Worm (Caenorhabditis elegans): ENCODE data around the gene kmo-1.

kmo-1 gene

DNA sequence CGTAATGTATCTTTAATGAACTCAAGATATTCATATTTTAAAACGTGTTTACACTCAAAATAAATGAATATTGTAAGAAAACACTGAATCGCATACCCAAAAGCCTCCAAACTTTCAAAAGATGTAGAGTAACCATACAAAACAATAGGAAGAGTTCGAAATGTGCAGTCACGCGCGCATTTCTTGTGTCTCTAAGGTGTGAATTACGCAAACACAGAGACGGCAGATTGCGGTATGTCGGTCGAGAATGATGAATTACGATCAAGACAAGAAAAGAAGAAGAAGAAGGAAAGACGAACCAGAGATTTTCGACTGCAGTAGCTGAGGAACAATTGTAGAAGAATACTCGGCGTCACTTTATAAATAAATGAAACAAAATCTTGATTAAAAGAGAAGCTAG lies 41.1 kb upstream of the kmo-1 start, which contains the start of gene lhpp-1:
Gene lhpp-1, minus strand, starts transcription at position 354 of the 400 bp plus-strand sequence.
- peak; percentile 29 for TF ChIP-seq unc-55 (GFP tag; optimal IDR thresholded peaks at IDR 0.05)
- no peak for TF ChIP-seq ztf-4 (tag; optimal IDR thresholded peaks at IDR 0.05)
- peak; percentile 50 for TF ChIP-seq nhr-129 (tag; optimal IDR thresholded peaks at IDR 0.05)

DNA sequence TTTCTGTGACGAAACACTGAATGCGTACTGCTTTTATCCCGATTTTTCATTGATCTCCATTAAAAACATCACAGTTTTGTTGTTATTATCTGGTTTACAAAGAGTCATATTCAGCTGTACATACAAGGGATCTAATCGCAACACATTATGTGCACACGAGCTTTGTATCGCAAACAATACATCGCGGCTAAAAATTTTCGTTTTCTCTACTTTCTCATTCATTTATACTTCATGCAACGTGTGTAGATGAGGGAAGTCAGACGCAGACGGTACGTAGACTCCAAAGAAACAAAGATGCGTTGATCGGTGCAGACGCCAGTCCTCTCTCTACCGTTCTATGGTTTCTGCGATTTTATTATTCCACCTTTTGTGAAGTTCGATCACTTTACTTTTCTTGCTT lies 36.5 kb upstream of the kmo-1 start, which contains the start of gene nhr-136:
Gene nhr-136, plus strand, starts transcription at position 301 of the 400 bp plus-strand sequence.
- TF ChIP-seq skn-1 (tag; optimal IDR thresholded peaks at IDR 0.05) (no peak), zag-1 (tag; optimal IDR thresholded peaks at IDR 0.05) (no peak), nhr-129 (tag; optimal IDR thresholded peaks at IDR 0.05) (peak; percentile 21)

DNA sequence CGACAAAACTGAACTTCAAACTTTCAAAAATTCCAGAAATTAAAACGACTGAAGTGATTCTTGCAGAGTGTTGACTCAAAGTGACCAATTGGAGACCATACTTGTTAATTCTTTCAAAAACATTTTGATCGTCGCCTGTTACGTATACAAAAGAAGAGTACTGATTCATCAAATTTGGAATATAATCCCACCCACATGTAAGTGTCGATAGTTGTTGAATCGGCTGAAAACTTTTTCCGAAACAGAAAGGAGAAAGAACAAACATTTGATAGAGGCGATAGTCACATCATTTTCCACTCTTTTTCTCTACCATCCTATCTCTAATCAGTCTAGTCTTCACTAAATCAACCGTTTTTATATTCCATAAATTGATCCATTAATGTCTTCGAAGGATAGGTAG lies 33.6 kb upstream of the kmo-1 start, which contains the start of gene nhr-153:
Gene nhr-153, plus strand, starts transcription at position 301 of the 400 bp plus-strand sequence.
- TF ChIP-seq elt-1 (tag; optimal IDR thresholded peaks at IDR 0.05) = no peak
- TF ChIP-seq lin-11 (tag; optimal IDR thresholded peaks at IDR 0.05) = no peak
- no peak for TF ChIP-seq peb-1 (tag; optimal IDR thresholded peaks at IDR 0.05)
- TF ChIP-seq zag-1 (tag; optimal IDR thresholded peaks at IDR 0.05) = no peak
- no peak for TF ChIP-seq ztf-1 (GFP tag; conservative IDR thresholded peaks at IDR 0.05)
- TF ChIP-seq nhr-23 (tag; optimal IDR thresholded peaks at IDR 0.05) = no peak
- TF ChIP-seq dmd-4 (tag; optimal IDR thresholded peaks at IDR 0.05) = no peak

DNA sequence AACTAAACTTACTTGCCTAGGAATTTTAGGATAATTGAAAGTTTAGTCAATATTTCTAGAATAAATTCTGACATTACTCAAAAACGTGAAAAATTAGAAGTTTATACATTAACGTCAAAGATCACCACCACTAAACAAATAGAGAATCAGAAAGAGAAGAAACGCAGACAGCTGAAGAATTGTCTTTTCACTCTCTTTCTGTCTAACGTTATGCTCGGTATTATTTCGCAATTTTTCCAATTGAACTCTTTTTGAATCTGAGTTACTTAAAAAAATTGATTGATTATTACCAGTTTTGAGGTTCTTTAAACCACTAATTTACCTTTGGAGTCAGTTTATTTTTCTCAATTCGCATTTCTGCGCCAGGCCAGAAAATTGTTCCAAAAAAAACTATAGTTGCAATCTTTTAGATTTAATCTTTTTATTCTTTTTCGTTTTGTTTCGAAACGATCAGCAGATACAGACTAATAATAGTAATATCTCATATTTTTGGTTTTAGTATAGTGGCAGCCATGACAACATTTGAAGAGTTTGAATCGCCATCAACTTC lies 30.6 kb upstream of the kmo-1 start, which contains the start of gene nhr-154:
Gene nhr-154, plus strand, starts transcription at position 500 of the 550 bp plus-strand sequence.
- TF ChIP-seq ZK546.5 (tag; optimal IDR thresholded peaks at IDR 0.05) = no peak
- no peak for TF ChIP-seq elt-1 (tag; optimal IDR thresholded peaks at IDR 0.05)
- TF ChIP-seq nhr-23 (tag; optimal IDR thresholded peaks at IDR 0.05) = no peak
- no peak for TF ChIP-seq mdl-1 (tag; optimal IDR thresholded peaks at IDR 0.05)
- no peak for TF ChIP-seq egl-27 (tag; optimal IDR thresholded peaks at IDR 0.05)
- TF ChIP-seq lin-39 (tag; optimal IDR thresholded peaks at IDR 0.05) = no peak
- peak; percentile 45 for TF ChIP-seq skn-1 (tag; optimal IDR thresholded peaks at IDR 0.05)
- TF ChIP-seq fos-1 (tag; optimal IDR thresholded peaks at IDR 0.05) = peak; percentile 23
- TF ChIP-seq R02D3.7 (tag; optimal IDR thresholded peaks at IDR 0.05) = no peak
- TF ChIP-seq blmp-1 (tag; optimal IDR thresholded peaks at IDR 0.05; ENCODE audit: insufficient read depth) = no peak
- TF ChIP-seq nhr-237 (tag; optimal IDR thresholded peaks at IDR 0.05) = no peak
- peak; percentile 42 for TF ChIP-seq crh-2 (tag; optimal IDR thresholded peaks at IDR 0.05)
- no peak for TF ChIP-seq elt-3 (tag; optimal IDR thresholded peaks at IDR 0.05)
- TF ChIP-seq ceh-16 (tag; optimal IDR thresholded peaks at IDR 0.05) = no peak
- TF ChIP-seq peb-1 (tag; optimal IDR thresholded peaks at IDR 0.05) = no peak
- no peak for TF ChIP-seq mab-5 (tag; optimal IDR thresholded peaks at IDR 0.05)
- TF ChIP-seq snpc-4 (tag; optimal IDR thresholded peaks at IDR 0.05) = no peak
- no peak for TF ChIP-seq unc-39 (tag; optimal IDR thresholded peaks at IDR 0.05)
- TF ChIP-seq zag-1 (tag; optimal IDR thresholded peaks at IDR 0.05) = no peak
- no peak for TF ChIP-seq nhr-21 (tag; optimal IDR thresholded peaks at IDR 0.05)
- no peak for TF ChIP-seq F13H6.1 (tag; optimal IDR thresholded peaks at IDR 0.05)
- TF ChIP-seq sma-3 (GFP tag; optimal IDR thresholded peaks at IDR 0.05) = no peak
- TF ChIP-seq lsy-2 (tag; optimal IDR thresholded peaks at IDR 0.05) = peak in 1 of 2 experiments; percentile 50
- no peak for TF ChIP-seq nhr-12 (tag; optimal IDR thresholded peaks at IDR 0.05)
- peak; percentile 22 for TF ChIP-seq nhr-25 (tag; optimal IDR thresholded peaks at IDR 0.05)
- no peak for TF ChIP-seq nhr-10 (tag; optimal IDR thresholded peaks at IDR 0.05)
- TF ChIP-seq ceh-82 (tag; optimal IDR thresholded peaks at IDR 0.05) = no peak
- TF ChIP-seq unc-55 (GFP tag; optimal IDR thresholded peaks at IDR 0.05) = peak; percentile 74
- TF ChIP-seq ztf-1 (GFP tag; conservative IDR thresholded peaks at IDR 0.05) = no peak
- TF ChIP-seq Y55F3AM.14 (GFP tag; optimal IDR thresholded peaks at IDR 0.05) = no peak
- no peak for TF ChIP-seq nhr-6 (tag; optimal IDR thresholded peaks at IDR 0.05)
- peak; percentile 65 for TF ChIP-seq C34F6.9 (tag; optimal IDR thresholded peaks at IDR 0.05)
- TF ChIP-seq ztf-11 (tag; optimal IDR thresholded peaks at IDR 0.05) = no peak
- no peak for TF ChIP-seq unc-62 (GFP tag; optimal IDR thresholded peaks at IDR 0.05)
- TF ChIP-seq dmd-4 (tag; optimal IDR thresholded peaks at IDR 0.05) = no peak
- peak; percentile 25 for TF ChIP-seq nhr-129 (tag; optimal IDR thresholded peaks at IDR 0.05)
- TF ChIP-seq ztf-4 (tag; optimal IDR thresholded peaks at IDR 0.05) = no peak
- peak; percentile 72 for TF ChIP-seq sma-9 (GFP tag; optimal IDR thresholded peaks at IDR 0.05)
- no peak for TF ChIP-seq sma-9 (tag; optimal IDR thresholded peaks at IDR 0.05)
